Fruit fly (Drosophila melanogaster) whole organism, adult: ENCODE measurements around the gene CG43886.

Source experiments
- CG12768 ChIP-seq: fragments of 200-800 bp; sonication (Bioruptor generic); optimal IDR thresholded peaks from 2 replicates; lab custom pipeline; 2017; ENCODE audit warnings: missing biosample characterization, missing genetic modification characterization, mild to moderate bottlenecking, moderate library complexity, missing genetic modification reagents
- ovo ChIP-seq: fragments of 200-800 bp; sonication (Bioruptor generic); optimal IDR thresholded peaks from 2 replicates; lab custom pipeline; 2016; ENCODE audit warnings: missing biosample characterization, missing genetic modification characterization

DNA sequence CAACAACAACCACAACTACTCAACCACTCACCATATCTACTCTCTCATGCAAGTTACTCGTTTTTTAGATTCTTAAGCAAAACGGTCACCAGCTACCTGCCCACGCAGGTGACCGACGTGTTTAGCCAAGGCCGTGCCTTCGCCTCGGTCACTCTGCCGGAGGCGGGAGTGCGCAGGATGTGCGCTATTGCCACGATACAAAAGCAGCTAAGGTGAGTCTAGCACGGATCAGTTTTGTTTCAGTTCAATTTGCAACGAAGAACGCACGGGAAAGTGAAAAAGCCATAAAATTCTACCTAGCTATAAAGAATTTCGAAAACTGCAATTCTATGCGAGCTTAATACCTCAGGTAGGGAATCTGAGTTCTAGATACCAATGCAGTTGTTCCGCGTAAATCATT is 29.7 kb upstream of the CG43886 start:
- no peak for TF ChIP-seq ovo (GFP tag; lab: Kevin White, UChicago)
- TF ChIP-seq CG12768 (GFP tag; lab: Kevin White, UChicago), result no peak
